Worm (Caenorhabditis elegans): Measurements from ENCODE around the gene Y43F8B.18.

Y43F8B.18 gene

ce11 chrV:19529168-19529567 lies 43.4 kb downstream of the Y43F8B.18 start (continued):
- TF ChIP-seq dox-1 (GFP tag; IDR thresholded peaks at IDR 0.05): peak; percentile 73
- no peak for TF ChIP-seq dpff-1 (tag; optimal IDR thresholded peaks at IDR 0.05)
- no peak for TF ChIP-seq zim-3 (tag; optimal IDR thresholded peaks at IDR 0.05)
- TF ChIP-seq aptf-2 (GFP tag; conservative IDR thresholded peaks at IDR 0.05): no peak
- no peak for TF ChIP-seq xnd-1 (tag; optimal IDR thresholded peaks at IDR 0.05)
- TF ChIP-seq lin-40 (tag; optimal IDR thresholded peaks at IDR 0.05): peak; percentile 97
- TF ChIP-seq Y53G8AR.9 (GFP tag; conservative IDR thresholded peaks at IDR 0.05): peak; percentile 85; the same call in 1 of the 2 replicates
- TF ChIP-seq ama-1 (optimal IDR thresholded peaks at IDR 0.05): no peak
- no peak for TF ChIP-seq ama-1 (GFP tag; optimal IDR thresholded peaks at IDR 0.05)
- TF ChIP-seq pbrm-1 (GFP tag; IDR thresholded peaks at IDR 0.05): peak; percentile 73
- no peak for TF ChIP-seq akir-1 (GFP tag; optimal IDR thresholded peaks at IDR 0.05)
- peak; percentile 87 for TF ChIP-seq C06A6.2 (GFP tag; conservative IDR thresholded peaks at IDR 0.05)
- TF ChIP-seq egl-44 (GFP tag; IDR thresholded peaks at IDR 0.05): peak; percentile 89
- no peak for TF ChIP-seq lir-1 (GFP tag; conservative IDR thresholded peaks at IDR 0.05)
- no peak for TF ChIP-seq efl-1 (GFP tag; optimal IDR thresholded peaks at IDR 0.05)
- TF ChIP-seq him-1 (tag; optimal IDR thresholded peaks at IDR 0.05): no peak
- TF ChIP-seq attf-3 (GFP tag; conservative IDR thresholded peaks at IDR 0.05): no peak
- TF ChIP-seq Y79H2A.3 (GFP tag; conservative IDR thresholded peaks at IDR 0.05): no peak
- peak; percentile 95 for TF ChIP-seq ceh-27 (GFP tag; optimal IDR thresholded peaks at IDR 0.05)
- no peak for TF ChIP-seq athp-1 (tag; optimal IDR thresholded peaks at IDR 0.05)
- no peak for TF ChIP-seq sdz-38 (tag; optimal IDR thresholded peaks at IDR 0.05)
- TF ChIP-seq bed-1 (GFP tag; IDR thresholded peaks at IDR 0.05): no peak
- peak; percentile 82 for TF ChIP-seq B0336.3 (GFP tag; IDR thresholded peaks at IDR 0.05)
- no peak for TF ChIP-seq nhr-27 (tag; optimal IDR thresholded peaks at IDR 0.05)
- TF ChIP-seq ztf-6 (GFP tag; IDR thresholded peaks at IDR 0.05): no peak
- TF ChIP-seq zfh-2 (GFP tag; conservative IDR thresholded peaks at IDR 0.05): peak; percentile 75
- TF ChIP-seq Y67H2A.10 (GFP tag; conservative IDR thresholded peaks at IDR 0.05): no peak
- 0 out of 2 replicates have a peak, but pooled peaks have one; percentile 25 for TF ChIP-seq cebp-2 (GFP tag; IDR thresholded peaks at IDR 0.05)
- no peak for TF ChIP-seq madf-3 (GFP tag; IDR thresholded peaks at IDR 0.05)
- TF ChIP-seq rcor-1 (GFP tag; IDR thresholded peaks at IDR 0.05): 0 out of 2 replicates have a peak, but pooled peaks have one; percentile 33
- TF ChIP-seq dpl-1 (GFP tag; optimal IDR thresholded peaks at IDR 0.05): no peak
- peak; percentile 65 for TF ChIP-seq nhr-80 (tag; optimal IDR thresholded peaks at IDR 0.05)
- peak; percentile 53 for TF ChIP-seq repo-1 (tag; optimal IDR thresholded peaks at IDR 0.05)
- TF ChIP-seq nfya-1 (tag; optimal IDR thresholded peaks at IDR 0.05; ENCODE audit: borderline replicate concordance, insufficient read depth): no peak
- TF ChIP-seq hrde-1 (tag; optimal IDR thresholded peaks at IDR 0.05; ENCODE audit: borderline replicate concordance): no peak
- TF ChIP-seq F57A8.1 (GFP tag; optimal IDR thresholded peaks at IDR 0.05): no peak
- peak; percentile 66 for TF ChIP-seq mcd-1 (GFP tag; IDR thresholded peaks at IDR 0.05)
- no peak for TF ChIP-seq tbx-9 (tag; optimal IDR thresholded peaks at IDR 0.05; ENCODE audit: borderline replicate concordance)
- peak; percentile 90 for TF ChIP-seq F22D6.2 (tag; optimal IDR thresholded peaks at IDR 0.05)
- TF ChIP-seq B0019.2 (GFP tag; conservative IDR thresholded peaks at IDR 0.05): no peak
- TF ChIP-seq F10E7.11 (tag; optimal IDR thresholded peaks at IDR 0.05): no peak
- TF ChIP-seq ztf-25 (GFP tag; IDR thresholded peaks at IDR 0.05): no peak
- TF ChIP-seq let-607 (tag; optimal IDR thresholded peaks at IDR 0.05): peak; percentile 59 to 64
- TF ChIP-seq F33H1.4 (GFP tag; IDR thresholded peaks at IDR 0.05): no peak
- no peak for TF ChIP-seq T07F8.4 (tag; optimal IDR thresholded peaks at IDR 0.05)
- no peak for TF ChIP-seq egl-18 (GFP tag; IDR thresholded peaks at IDR 0.05)
- TF ChIP-seq chd-7 (tag; optimal IDR thresholded peaks at IDR 0.05): peak; percentile 92
- no peak for TF ChIP-seq hmg-20 (GFP tag; IDR thresholded peaks at IDR 0.05)
- 0 out of 2 replicates have a peak, but pooled peaks have one; percentile 22 for TF ChIP-seq sea-2 (GFP tag; IDR thresholded peaks at IDR 0.05)
- TF ChIP-seq nfyb-1 (GFP tag; IDR thresholded peaks at IDR 0.05): peak; percentile 73

Data from whole organism, young adult.